Worm (Caenorhabditis elegans) whole organism, L4 larva: Measurements from ENCODE around the gene H03E18.1.
"Not testable (repeated sequence)": the region's sequence is repeated elsewhere in the genome, so short reads cannot be mapped to it uniquely, and the experiment has no call there.

Experiments used
- F10B5.3 ChIP-seq: sonication (generic microtip); optimal IDR thresholded peaks from 2 replicates; lab custom pipeline; 2016; ENCODE audit warnings: mild to moderate bottlenecking, missing genetic modification characterization, missing compliant biosample characterization
- Y105C5A.15 ChIP-seq: fragments of 200-800 bp; sonication (Bioruptor generic); IDR thresholded peaks from 2 replicates; pipeline ENCODE4 v1.3.6; 2022; ENCODE audit warnings: missing genetic modification characterization, missing compliant biosample characterization
- ZK337.2 ChIP-seq: fragments of 200-800 bp; sonication (Bioruptor generic); IDR thresholded peaks from 2 replicates; pipeline ENCODE4 v1.3.6; 2022; ENCODE audit warnings: missing genetic modification reagents, missing genetic modification characterization, missing compliant biosample characterization
- aly-2 ChIP-seq: sonication (generic microtip); optimal IDR thresholded peaks from 2 replicates; lab custom pipeline; 2018; ENCODE audit warnings: missing biosample characterization, missing genetic modification characterization
- ama-1 ChIP-seq: fragments of 150-350 bp; optimal IDR thresholded peaks from 2 replicates; lab custom pipeline; 2014; ENCODE audit warnings: inconsistent platforms, mixed read lengths
- arid-1 ChIP-seq: fragments of 200-800 bp; sonication (Bioruptor generic); conservative IDR thresholded peaks from 2 replicates; pipeline ENCODE4 v1.3.6; 2022; ENCODE audit warnings: missing genetic modification reagents, missing genetic modification characterization, missing compliant biosample characterization
- ceh-20 ChIP-seq: fragments of 200-800 bp; sonication (Bioruptor generic); IDR thresholded peaks from 2 replicates; pipeline ENCODE4 v1.3.6; 2022; ENCODE audit warnings: missing genetic modification reagents, missing genetic modification characterization, missing compliant biosample characterization
- ceh-28 ChIP-seq: fragments of 150-350 bp; optimal IDR thresholded peaks from 2 replicates; lab custom pipeline; 2014; ENCODE audit warnings: missing biosample characterization, missing genetic modification reagents, missing genetic modification characterization
- ceh-44 ChIP-seq: fragments of 200-800 bp; sonication (Bioruptor generic); IDR thresholded peaks from 2 replicates; pipeline ENCODE4 v1.3.6; 2022; ENCODE audit warnings: missing genetic modification reagents, missing genetic modification characterization, missing compliant biosample characterization
- ceh-62 ChIP-seq: sonication (generic microtip); optimal IDR thresholded peaks from 2 replicates; lab custom pipeline; 2017; ENCODE audit warnings: missing biosample characterization, missing genetic modification characterization
- ctbp-1 ChIP-seq: fragments of 200-800 bp; sonication (Bioruptor generic); IDR thresholded peaks from 2 replicates; pipeline ENCODE4 v1.3.6; 2022; ENCODE audit warnings: missing genetic modification reagents, missing genetic modification characterization, missing compliant biosample characterization
- daf-19 ChIP-seq: fragments of 200-800 bp; sonication (Bioruptor generic); conservative IDR thresholded peaks from 2 replicates; pipeline ENCODE4 v1.3.6; 2022; ENCODE audit warnings: missing genetic modification characterization, missing compliant biosample characterization
- dmd-6 ChIP-seq: fragments of 200-800 bp; sonication (Bioruptor generic); IDR thresholded peaks from 2 replicates; pipeline ENCODE4 v1.3.6; 2022; ENCODE audit warnings: missing genetic modification reagents, missing genetic modification characterization, missing compliant biosample characterization
- dmd-8 ChIP-seq: fragments of 200-800 bp; sonication (Bioruptor generic); IDR thresholded peaks from 2 replicates; pipeline ENCODE4 v1.3.6; 2022; ENCODE audit warnings: missing genetic modification characterization, missing compliant biosample characterization
- dpl-1 ChIP-seq: fragments of 150-350 bp; optimal IDR thresholded peaks from 2 replicates; lab custom pipeline; 2014; ENCODE audit warnings: missing biosample characterization, missing genetic modification reagents, missing genetic modification characterization
- dve-1 ChIP-seq: sonication (generic microtip); optimal IDR thresholded peaks from 2 replicates; lab custom pipeline; 2017; ENCODE audit warnings: antibody characterized with exemption, mild to moderate bottlenecking, missing genetic modification characterization, missing compliant biosample characterization; ENCODE audit not compliant: insufficient read depth
- egl-43 ChIP-seq: fragments of 200-800 bp; sonication (Bioruptor generic); IDR thresholded peaks from 2 replicates; pipeline ENCODE4 v1.3.6; 2022; ENCODE audit warnings: missing genetic modification reagents, missing genetic modification characterization, missing compliant biosample characterization
- fkh-10 ChIP-seq: fragments of 150-350 bp; optimal IDR thresholded peaks from 2 replicates; lab custom pipeline; 2014; ENCODE audit warnings: missing biosample characterization, missing genetic modification reagents, missing genetic modification characterization
- hif-1 ChIP-seq, 2 experiments: sonication (generic microtip); optimal IDR thresholded peaks; 2 replicates each; lab custom pipeline; 2016 to 2017; ENCODE audit warnings: missing compliant biosample characterization in 2 of 2, missing genetic modification characterization in 2 of 2, missing genetic modification reagents in 2 of 2, missing genotype in 2 of 2, mild to moderate bottlenecking in 1 of 2
- hmg-1.1 ChIP-seq: fragments of 200-800 bp; sonication (Bioruptor generic); IDR thresholded peaks from 2 replicates; pipeline ENCODE4 v1.3.6; 2022; ENCODE audit warnings: missing genetic modification reagents, missing genetic modification characterization, missing compliant biosample characterization
- jun-1 ChIP-seq: fragments of 150-350 bp; optimal IDR thresholded peaks from 2 replicates; lab custom pipeline; 2014; ENCODE audit warnings: missing biosample characterization, missing genetic modification reagents, missing genetic modification characterization
- lin-38 ChIP-seq: fragments of 200-800 bp; sonication (Bioruptor generic); IDR thresholded peaks from 2 replicates; pipeline ENCODE4 v1.3.6; 2022; ENCODE audit warnings: missing genetic modification reagents, missing genetic modification characterization, missing compliant biosample characterization
- mdl-1 ChIP-seq, 2 experiments: fragments of 150-350 bp in 1 of 2; sonication (generic microtip) in 1 of 2; optimal IDR thresholded peaks; 2 replicates each; lab custom pipeline; 2014 to 2017; ENCODE audit warnings: missing biosample characterization in 2 of 2, missing genetic modification characterization in 2 of 2
- mep-1 ChIP-seq: fragments of 150-350 bp; sonication (generic microtip); optimal IDR thresholded peaks from 3 replicates; lab custom pipeline; 2014; ENCODE audit warnings: missing biosample characterization, missing genetic modification characterization
- mes-2 ChIP-seq: sonication (generic microtip); optimal IDR thresholded peaks from 2 replicates; lab custom pipeline; 2016; ENCODE audit warnings: missing genotype, mild to moderate bottlenecking, missing genetic modification characterization, missing compliant biosample characterization; ENCODE audit not compliant: poor library complexity, severe bottlenecking
- nhr-10 ChIP-seq: fragments of 150-350 bp; optimal IDR thresholded peaks from 2 replicates; lab custom pipeline; 2014; ENCODE audit warnings: missing biosample characterization, missing genetic modification characterization
- nhr-102 ChIP-seq: sonication (generic microtip); optimal IDR thresholded peaks from 2 replicates; lab custom pipeline; 2016; ENCODE audit warnings: mild to moderate bottlenecking, missing genetic modification characterization, moderate library complexity, missing compliant biosample characterization
- nhr-111 ChIP-seq: fragments of 200-800 bp; sonication (Bioruptor generic); optimal IDR thresholded peaks from 2 replicates; lab custom pipeline; 2018; ENCODE audit warnings: mild to moderate bottlenecking, missing genetic modification characterization, missing compliant biosample characterization
- nhr-28 ChIP-seq: fragments of 150-350 bp; optimal IDR thresholded peaks from 2 replicates; lab custom pipeline; 2014; ENCODE audit warnings: missing biosample characterization, missing genetic modification characterization
- nhr-48 ChIP-seq: sonication (generic microtip); optimal IDR thresholded peaks from 2 replicates; lab custom pipeline; 2016; ENCODE audit warnings: mild to moderate bottlenecking, missing genetic modification characterization, missing compliant biosample characterization
- nhr-77 ChIP-seq: fragments of 150-350 bp; optimal IDR thresholded peaks from 2 replicates; lab custom pipeline; 2014; ENCODE audit warnings: missing biosample characterization, missing genetic modification characterization
- rbr-2 ChIP-seq: sonication (generic microtip); optimal IDR thresholded peaks from 2 replicates; lab custom pipeline; 2016; ENCODE audit warnings: missing genotype, missing genetic modification characterization, missing compliant biosample characterization
- spr-1 ChIP-seq: sonication (generic microtip); optimal IDR thresholded peaks from 2 replicates; lab custom pipeline; 2016; ENCODE audit warnings: mild to moderate bottlenecking, missing genetic modification characterization, missing compliant biosample characterization
- tra-1 ChIP-seq: fragments of 200-800 bp; sonication (Bioruptor generic); IDR thresholded peaks from 2 replicates; pipeline ENCODE4 v1.3.6; 2022; ENCODE audit warnings: missing genetic modification reagents, missing genetic modification characterization, missing compliant biosample characterization
- unc-130 ChIP-seq: sonication (generic microtip); optimal IDR thresholded peaks from 2 replicates; lab custom pipeline; 2016; ENCODE audit warnings: missing genetic modification reagents, missing genetic modification characterization, missing compliant biosample characterization
- unc-39 ChIP-seq: sonication (generic microtip); optimal IDR thresholded peaks from 2 replicates; lab custom pipeline; 2017; ENCODE audit warnings: missing biosample characterization, missing genetic modification characterization
- unc-62 ChIP-seq, 3 experiments: fragments of 150-350 bp in 1 of 3; sonication (generic microtip); optimal IDR thresholded peaks in 2 of 3; peaks in 1 of 3; 1 replicate in 1 of 3; 2 replicates in 2 of 3; lab custom pipeline; 2014 to 2017; ENCODE audit warnings: missing biosample characterization in 3 of 3, missing genetic modification characterization in 3 of 3, missing genetic modification reagents in 3 of 3, missing genotype in 1 of 3
- zag-1 ChIP-seq: fragments of 150-350 bp; optimal IDR thresholded peaks from 2 replicates; lab custom pipeline; 2014; ENCODE audit warnings: missing biosample characterization, missing genetic modification characterization
- zip-11 ChIP-seq: fragments of 200-800 bp; sonication (Bioruptor generic); IDR thresholded peaks from 2 replicates; pipeline ENCODE4 v1.3.6; 2022; ENCODE audit warnings: missing genetic modification characterization, missing compliant biosample characterization

H03E18.1 gene

DNA sequence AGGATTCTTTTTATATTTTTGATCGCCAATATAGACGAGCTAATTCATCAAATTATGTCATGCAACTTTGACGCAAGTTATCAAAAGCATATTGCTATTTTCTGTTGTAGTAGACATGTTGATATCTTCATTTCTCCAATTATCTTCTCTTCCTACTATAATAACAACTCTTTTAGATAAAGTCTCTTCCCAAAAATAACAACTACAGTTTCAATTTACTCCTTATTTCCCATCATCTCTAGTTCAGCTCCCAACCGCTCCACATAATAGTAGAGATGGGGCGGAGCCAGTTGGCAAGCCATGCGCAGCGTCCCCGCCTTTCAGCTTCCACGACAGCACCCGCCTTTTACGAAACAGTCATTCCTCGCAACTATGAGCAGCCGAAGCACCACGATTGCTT, 20.3 kb downstream of the H03E18.1 start, which contains the start of gene flp-5:
TSS of gene flp-5 (plus strand) at position 301 of the 400 bp plus-strand sequence.
- TF ChIP-seq dmd-8 (no peak), mdl-1 (tag; optimal IDR thresholded peaks at IDR 0.05; lab: Kevin White, UChicago) (no peak), hif-1 (tag; optimal IDR thresholded peaks at IDR 0.05; lab: Kevin White, UChicago) (no peak), egl-43 (no peak), nhr-28 (no peak), hmg-1.1 (GFP tag; lab: Robert Waterston, UW) (no peak), jun-1 (tag; lab: Kevin White, UChicago) (no peak), ZK337.2 (GFP tag; lab: Robert Waterston, UW) (no peak), ceh-44 (no peak), daf-19 (GFP tag; lab: Robert Waterston, UW) (no peak), dpl-1 (GFP tag; lab: Kevin White, UChicago) (no peak), nhr-77 (tag; lab: Kevin White, UChicago) (no peak), dve-1 (tag; lab: Kevin White, UChicago) (no peak), fkh-10 (no peak), mes-2 (no peak)

DNA sequence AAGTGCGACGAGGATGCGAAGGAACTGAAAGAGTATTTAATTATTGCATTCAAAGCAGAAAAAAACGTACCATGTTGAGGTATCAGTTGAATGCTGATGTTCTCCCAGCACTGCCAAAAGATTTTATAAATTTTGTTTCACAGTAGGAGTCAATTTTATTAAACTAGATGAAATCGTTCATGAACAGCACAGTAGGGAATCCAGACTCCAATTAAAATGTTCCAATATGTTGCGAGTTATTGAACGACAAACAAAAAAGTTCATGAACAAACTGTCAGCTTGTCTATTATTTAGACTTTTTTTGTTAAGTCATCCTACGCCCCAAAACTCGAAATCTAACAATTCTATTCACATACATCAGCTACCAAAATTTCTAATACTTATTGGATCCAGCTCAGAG, 27.3 kb downstream of the H03E18.1 start, which contains the start of gene nspc-1:
TSS of gene nspc-1 (minus strand) at position 101 of the 400 bp plus-strand sequence.
- not testable (repeated sequence) for TF ChIP-seq nhr-48 (tag; lab: Kevin White, UChicago); unc-39 (tag; lab: Kevin White, UChicago); dmd-6 (GFP tag; lab: Robert Waterston, UW)

DNA sequence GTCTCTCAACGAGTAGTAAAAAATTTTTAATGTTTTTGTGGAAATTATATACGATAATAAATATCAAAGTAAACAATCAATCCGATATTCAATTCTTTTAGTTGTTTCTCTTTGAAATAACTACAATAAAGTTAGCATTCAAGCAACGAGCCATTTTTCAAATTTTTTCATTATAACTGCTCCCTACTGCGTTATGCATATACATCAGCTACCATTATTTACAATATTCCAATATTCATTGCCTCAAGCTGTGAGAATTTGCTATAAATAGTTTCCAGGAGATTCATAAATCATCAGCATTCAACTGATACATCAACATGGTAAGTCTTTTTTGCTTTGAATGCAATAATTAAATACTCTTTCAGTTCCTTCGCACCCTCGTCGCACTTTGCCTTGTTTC, 29.1 kb downstream of the H03E18.1 start, which contains the start of gene nspc-3:
TSS of gene nspc-3 (plus strand) at position 301 of the 400 bp plus-strand sequence.
- no peak for TF ChIP-seq nhr-102 (tag; lab: Kevin White, UChicago)
- no peak for TF ChIP-seq dpl-1 (GFP tag; lab: Kevin White, UChicago)
- no peak for TF ChIP-seq fkh-10
- TF ChIP-seq ceh-28 (tag; lab: Kevin White, UChicago) = no peak
- no peak for TF ChIP-seq ama-1 (lab: Kevin White, UChicago)
- TF ChIP-seq spr-1 = no peak

DNA sequence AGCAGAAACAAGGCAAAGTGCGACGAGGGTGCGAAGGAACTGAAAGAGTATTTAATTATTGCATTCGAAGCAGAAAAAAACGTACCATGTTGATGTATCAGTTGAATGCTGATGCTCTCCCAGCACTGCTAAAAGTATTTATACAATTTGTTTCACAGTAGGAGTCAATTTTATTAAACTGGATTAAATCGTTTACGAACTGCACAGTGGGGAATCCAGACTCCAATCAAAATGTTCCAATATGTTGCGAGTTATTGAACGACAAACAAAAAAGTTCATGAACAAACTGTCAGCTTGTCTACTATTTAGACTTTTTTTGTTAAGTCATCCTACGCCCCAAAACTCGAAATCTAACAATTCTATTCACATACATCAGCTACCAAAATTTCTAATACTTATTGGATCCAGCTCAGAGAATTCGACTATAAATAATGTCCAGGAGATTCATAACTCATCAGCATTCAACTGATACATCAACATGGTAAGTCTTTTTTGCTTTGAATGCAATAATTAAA, 30.6 kb downstream of the H03E18.1 start, which contains the start of the genes nspc-4 and nspc-5:
TSS of gene nspc-4 (minus strand) at position 101 of the 515 bp plus-strand sequence.
TSS of gene nspc-5 (plus strand) at position 465 of the 515 bp plus-strand sequence.
- TF ChIP-seq ctbp-1 (GFP tag; lab: Robert Waterston, UW); nhr-102 (tag; lab: Kevin White, UChicago); rbr-2: not testable (repeated sequence)

DNA sequence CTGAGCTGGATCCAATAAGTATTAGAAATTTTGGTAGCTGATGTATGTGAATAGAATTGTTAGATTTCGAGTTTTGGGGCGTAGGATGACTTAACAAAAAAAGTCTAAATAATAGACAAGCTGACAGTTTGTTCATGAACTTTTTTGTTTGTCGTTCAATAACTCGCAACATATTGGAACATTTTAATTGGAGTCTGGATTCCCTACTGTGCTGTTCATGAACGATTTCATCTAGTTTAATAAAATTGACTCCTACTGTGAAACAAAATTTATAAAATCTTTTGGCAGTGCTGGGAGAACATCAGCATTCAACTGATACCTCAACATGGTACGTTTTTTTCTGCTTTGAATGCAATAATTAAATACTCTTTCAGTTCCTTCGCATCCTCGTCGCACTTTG, 33.9 kb downstream of the H03E18.1 start, which contains the start of gene nspc-7:
TSS of gene nspc-7 (plus strand) at position 301 of the 400 bp plus-strand sequence.
- TF ChIP-seq zag-1 (tag; lab: Kevin White, UChicago); fkh-10; nhr-102 (tag; lab: Kevin White, UChicago): not testable (repeated sequence)
- TF ChIP-seq, all 104 proteins: peak for 0; not testable (repeated sequence) for 104

DNA sequence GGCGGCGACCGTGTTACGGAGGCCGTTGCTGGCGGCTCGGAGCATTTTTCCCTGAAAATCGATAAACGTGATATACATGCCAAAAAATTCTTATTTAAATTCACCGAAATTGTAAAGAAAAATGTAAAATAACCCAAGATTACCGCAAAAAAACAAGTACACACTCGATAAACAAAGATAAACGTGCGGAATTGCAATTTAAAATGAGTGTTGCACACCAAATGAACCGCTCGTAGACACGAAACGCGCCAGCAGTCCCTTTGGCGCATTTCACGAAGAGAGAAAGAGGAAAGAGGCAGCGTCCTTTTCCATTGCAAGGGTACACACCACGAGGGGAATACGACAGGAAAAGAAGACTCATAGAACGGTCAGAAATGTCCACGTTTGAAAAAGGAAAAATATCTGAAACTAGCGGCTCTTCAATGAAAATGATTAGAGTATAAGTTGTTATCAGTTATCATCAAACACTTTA, 38.3 kb downstream of the H03E18.1 start, which contains the start of gene sdha-1:
TSS of gene sdha-1 (minus strand) at position 51 of the 472 bp plus-strand sequence.
- TF ChIP-seq lin-38 (GFP tag; lab: Robert Waterston, UW) (peak; percentile 75), ceh-20 (GFP tag; lab: Robert Waterston, UW) (peak; percentile 64; the same call in 1 of the 2 replicates), mep-1 (tag; lab: Kevin White, UChicago) (peak; percentile 97), unc-39 (tag; lab: Kevin White, UChicago) (no peak), aly-2 (tag; lab: Kevin White, UChicago) (no peak), arid-1 (0 out of 2 replicates have a peak, but pooled peaks have one; percentile 55), F10B5.3 (tag; lab: Kevin White, UChicago) (no peak), unc-130 (no peak), nhr-111 (GFP tag; lab: Kevin White, UChicago) (no peak), Y105C5A.15 (GFP tag; lab: Robert Waterston, UW) (no peak), ceh-62 (no peak), zip-11 (GFP tag; lab: Robert Waterston, UW) (no peak), tra-1 (GFP tag; lab: Robert Waterston, UW) (peak; percentile 86), unc-62 (GFP tag; optimal IDR thresholded peaks at IDR 0.05 in 1 of 2; lab: Kevin White, UChicago) (peak in 1 of 2 experiments; percentile 75), unc-62 (tag; optimal IDR thresholded peaks at IDR 0.05; lab: Kevin White, UChicago) (no peak), nhr-10 (tag; lab: Kevin White, UChicago) (no peak), fkh-10 (peak; percentile 88)
